Fruit fly (Drosophila melanogaster) whole organism, wandering third instar larva: ENCODE results near the gene Sulf1.

Source experiments
- Abd-B ChIP-seq: fragments of >200 bp; optimal IDR thresholded peaks from 2 replicates; lab custom pipeline; 2017; ENCODE audit warnings: missing biosample characterization, missing genetic modification characterization
- CG32264 ChIP-seq: fragments of 200-800 bp; sonication (Bioruptor generic); optimal IDR thresholded peaks from 2 replicates; lab custom pipeline; 2016; ENCODE audit warnings: missing biosample characterization, missing genetic modification characterization
- CG9705 ChIP-seq: fragments of 200-800 bp; sonication (Bioruptor generic); optimal IDR thresholded peaks from 2 replicates; lab custom pipeline; 2018; ENCODE audit warnings: missing biosample characterization, mild to moderate bottlenecking, missing genetic modification characterization
- Dfd ChIP-seq: fragments of >200 bp; optimal IDR thresholded peaks from 2 replicates; lab custom pipeline; 2017; ENCODE audit warnings: missing biosample characterization, missing genetic modification characterization
- Dif ChIP-seq: fragments of 200-275, 200-300 bp; sonication (Bioruptor generic); optimal IDR thresholded peaks from 2 replicates; lab custom pipeline; 2018; ENCODE audit warnings: missing biosample characterization, missing genetic modification characterization; ENCODE audit not compliant: partially characterized antibody
- GATAd ChIP-seq: sonication (Bioruptor generic); optimal IDR thresholded peaks from 2 replicates; lab custom pipeline; 2016; ENCODE audit warnings: missing biosample characterization, missing genetic modification characterization
- HLH106 ChIP-seq: fragments of 200-800 bp; optimal IDR thresholded peaks from 3 replicates; lab custom pipeline; 2019; ENCODE audit warnings: missing biosample characterization, mild to moderate bottlenecking, missing genetic modification characterization, moderate library complexity
- Hnf4 ChIP-seq: fragments of 200-800 bp; sonication (Bioruptor generic); optimal IDR thresholded peaks from 2 replicates; lab custom pipeline; 2016; ENCODE audit warnings: missing biosample characterization, mild to moderate bottlenecking, missing genetic modification characterization
- Hr78 ChIP-seq: fragments of >200 bp; optimal IDR thresholded peaks from 2 replicates; lab custom pipeline; 2017; ENCODE audit warnings: missing biosample characterization, missing genetic modification characterization
- Hr83 ChIP-seq: fragments of 200-300 bp; sonication (Bioruptor generic); optimal IDR thresholded peaks from 2 replicates; lab custom pipeline; 2016; ENCODE audit warnings: missing biosample characterization, mild to moderate bottlenecking, missing genetic modification characterization, moderate library complexity; ENCODE audit not compliant: poor library complexity, severe bottlenecking
- Jra ChIP-seq: sonication (Bioruptor generic); optimal IDR thresholded peaks from 2 replicates; lab custom pipeline; 2016; ENCODE audit warnings: missing biosample characterization, missing genetic modification characterization
- Mio ChIP-seq: sonication (Bioruptor generic); optimal IDR thresholded peaks from 2 replicates; lab custom pipeline; 2016; ENCODE audit warnings: missing biosample characterization, missing genetic modification characterization
- Myc ChIP-seq: fragments of >200 bp; optimal IDR thresholded peaks from 2 replicates; lab custom pipeline; 2017
- N ChIP-seq: fragments of >200 bp; optimal IDR thresholded peaks from 2 replicates; lab custom pipeline; 2018; ENCODE audit warnings: missing biosample characterization, missing external identifiers, missing genetic modification characterization
- OdsH ChIP-seq: fragments of 200-800 bp; sonication (Bioruptor generic); optimal IDR thresholded peaks from 2 replicates; lab custom pipeline; 2016; ENCODE audit warnings: missing biosample characterization, mild to moderate bottlenecking, missing genetic modification characterization
- Rel ChIP-seq, 2 experiments: fragments of 200-800 bp; sonication (Bioruptor generic) in 1 of 2; optimal IDR thresholded peaks; 2 replicates in 1 of 2; 3 replicates in 1 of 2; lab custom pipeline; 2016 to 2019; ENCODE audit warnings: mild to moderate bottlenecking in 2 of 2, missing biosample characterization in 2 of 2, missing genetic modification characterization in 2 of 2, moderate library complexity in 1 of 2
- Sp1 ChIP-seq: fragments of 200-800 bp; sonication (Bioruptor generic); optimal IDR thresholded peaks from 3 replicates; lab custom pipeline; 2019; ENCODE audit warnings: missing biosample characterization, mild to moderate bottlenecking, missing genetic modification characterization, moderate library complexity
- Vsx2 ChIP-seq: fragments of 200-300, 225-300 bp; sonication (Bioruptor generic); optimal IDR thresholded peaks from 2 replicates; lab custom pipeline; 2018; ENCODE audit warnings: missing biosample characterization, missing genetic modification characterization; ENCODE audit not compliant: partially characterized antibody
- br ChIP-seq: fragments of 200-800 bp; sonication (Bioruptor generic); optimal IDR thresholded peaks from 2 replicates; lab custom pipeline; 2016; ENCODE audit warnings: missing biosample characterization, missing genetic modification characterization
- brk ChIP-seq: fragments of 200-800 bp; sonication (Bioruptor generic); optimal IDR thresholded peaks from 2 replicates; lab custom pipeline; 2016; ENCODE audit warnings: missing biosample characterization, mild to moderate bottlenecking, missing genetic modification characterization
- dl ChIP-seq, 2 experiments: fragments of 175-275, 200-275 bp in 1 of 2; fragments of 200-275 bp in 1 of 2; sonication (Bioruptor generic); optimal IDR thresholded peaks; lab custom pipeline; 2018; ENCODE audit warnings: mild to moderate bottlenecking in 2 of 2, missing biosample characterization in 2 of 2, missing genetic modification characterization in 2 of 2, moderate library complexity in 2 of 2; ENCODE audit not compliant: partially characterized antibody in 2 of 2, insufficient read depth in 1 of 2
- dmrt93B ChIP-seq: fragments of 200-800 bp; sonication (Bioruptor generic); optimal IDR thresholded peaks from 2 replicates; lab custom pipeline; 2018; ENCODE audit warnings: missing biosample characterization, mild to moderate bottlenecking, missing genetic modification characterization
- dsf ChIP-seq: sonication (Bioruptor generic); optimal IDR thresholded peaks from 2 replicates; lab custom pipeline; 2016; ENCODE audit warnings: missing biosample characterization, missing genetic modification characterization, borderline replicate concordance
- ey ChIP-seq: fragments of 200-800 bp; sonication (Bioruptor generic); optimal IDR thresholded peaks from 2 replicates; lab custom pipeline; 2016; ENCODE audit warnings: missing biosample characterization, missing genetic modification characterization
- foxo ChIP-seq, 2 experiments: fragments of 200-800 bp; sonication (Bioruptor generic); optimal IDR thresholded peaks; 2 replicates in 1 of 2; 3 replicates in 1 of 2; lab custom pipeline; 2016 to 2017; ENCODE audit warnings: missing biosample characterization in 2 of 2, missing genetic modification characterization in 2 of 2
- fru ChIP-seq: fragments of 200-800 bp; sonication (Bioruptor generic); optimal IDR thresholded peaks from 3 replicates; lab custom pipeline; 2016; ENCODE audit warnings: missing biosample characterization, mild to moderate bottlenecking, missing genetic modification characterization
- h ChIP-seq: fragments of 200-800 bp; sonication (Bioruptor generic); optimal IDR thresholded peaks from 3 replicates; lab custom pipeline; 2016; ENCODE audit warnings: missing biosample characterization, mild to moderate bottlenecking, missing genetic modification characterization
- jim ChIP-seq: fragments of 175-275, 200-325 bp; sonication (Bioruptor generic); optimal IDR thresholded peaks from 2 replicates; lab custom pipeline; 2016; ENCODE audit warnings: missing biosample characterization, mild to moderate bottlenecking, missing genetic modification characterization
- lola ChIP-seq: fragments of >200 bp; optimal IDR thresholded peaks from 2 replicates; lab custom pipeline; 2017; ENCODE audit warnings: missing biosample characterization, missing genetic modification characterization
- pan ChIP-seq: fragments of >200 bp; optimal IDR thresholded peaks from 2 replicates; lab custom pipeline; 2017
- psq ChIP-seq: fragments of 200-800 bp; sonication (Bioruptor generic); optimal IDR thresholded peaks from 3 replicates; lab custom pipeline; 2017; ENCODE audit warnings: missing biosample characterization, mild to moderate bottlenecking, missing genetic modification characterization, moderate library complexity
- rgr ChIP-seq: fragments of 200-800 bp; sonication (Bioruptor generic); optimal IDR thresholded peaks from 3 replicates; lab custom pipeline; 2016; ENCODE audit warnings: missing biosample characterization, mild to moderate bottlenecking, missing genetic modification characterization
- sage ChIP-seq: fragments of 200-800 bp; sonication (Bioruptor generic); optimal IDR thresholded peaks from 2 replicates; lab custom pipeline; 2016; ENCODE audit warnings: missing biosample characterization, mild to moderate bottlenecking, missing genetic modification characterization
- sv ChIP-seq: fragments of 200-800 bp; sonication (Bioruptor generic); optimal IDR thresholded peaks from 3 replicates; lab custom pipeline; 2016; ENCODE audit warnings: missing biosample characterization, missing genetic modification characterization
- usp ChIP-seq: fragments of >200 bp; optimal IDR thresholded peaks from 2 replicates; lab custom pipeline; 2017; ENCODE audit warnings: missing biosample characterization, missing genetic modification characterization
- woc ChIP-seq: sonication (Bioruptor generic); optimal IDR thresholded peaks from 2 replicates; lab custom pipeline; 2016; ENCODE audit warnings: missing biosample characterization, mild to moderate bottlenecking, missing genetic modification characterization

The Sulf1 gene

dm6 chr3R:16337053-16337385 is 2.4 kb downstream of the Sulf1 start:
- no peak for TF ChIP-seq N (GFP tag; lab: Kevin White, UChicago)
- TF ChIP-seq Myc (lab: Kevin White, UChicago) = no peak
- TF ChIP-seq HLH106 (tag; lab: Kevin White, UChicago) = no peak
- peak; percentile 48 for TF ChIP-seq ey
- peak in 1 of 2 experiments; percentile 36 for TF ChIP-seq foxo (GFP tag; optimal IDR thresholded peaks at IDR 0.05; lab: Kevin White, UChicago)
- no peak for TF ChIP-seq jim (GFP tag; lab: Kevin White, UChicago)
- peak; percentile 46 for TF ChIP-seq rgr (GFP tag; lab: Kevin White, UChicago)
- TF ChIP-seq lola = no peak
- no peak for TF ChIP-seq CG9705
- no peak for TF ChIP-seq Dif (GFP tag; lab: Kevin White, UChicago)
- TF ChIP-seq CG32264 (GFP tag; lab: Kevin White, UChicago) = no peak
- TF ChIP-seq brk (GFP tag; lab: Kevin White, UChicago) = no peak
- TF ChIP-seq Jra (GFP tag; lab: Kevin White, UChicago) = no peak
- TF ChIP-seq Mio = no peak
- TF ChIP-seq br (GFP tag; lab: Kevin White, UChicago) = peak; percentile 6
- TF ChIP-seq sage (GFP tag; lab: Kevin White, UChicago) = no peak
- TF ChIP-seq Hnf4 = no peak
- peak; percentile 37 for TF ChIP-seq fru (GFP tag; lab: Kevin White, UChicago)
- TF ChIP-seq woc (GFP tag; lab: Kevin White, UChicago) = no peak
- TF ChIP-seq psq = no peak
- TF ChIP-seq dmrt93B (GFP tag; lab: Kevin White, UChicago) = no peak
- TF ChIP-seq h (GFP tag; lab: Kevin White, UChicago) = peak; percentile 47
- no peak for TF ChIP-seq dsf
- no peak for TF ChIP-seq Sp1 (GFP tag; lab: Kevin White, UChicago)
- no peak for TF ChIP-seq Hr78
- no peak for TF ChIP-seq Vsx2 (GFP tag; lab: Kevin White, UChicago)
- TF ChIP-seq Hr83 (GFP tag; lab: Kevin White, UChicago) = no peak
- TF ChIP-seq GATAd (GFP tag; lab: Kevin White, UChicago) = no peak
- no peak for TF ChIP-seq Rel (GFP tag; optimal IDR thresholded peaks at IDR 0.05; lab: Kevin White, UChicago)
- TF ChIP-seq Rel (tag; optimal IDR thresholded peaks at IDR 0.05; lab: Kevin White, UChicago) = no peak
- TF ChIP-seq dl (GFP tag; optimal IDR thresholded peaks at IDR 0.05; lab: Kevin White, UChicago; ENCODE audit: insufficient read depth in 1 of 2, partially characterized antibody in 2 of 2) = no peak
- TF ChIP-seq sv (GFP tag; lab: Kevin White, UChicago) = no peak
- no peak for TF ChIP-seq usp (GFP tag; lab: Kevin White, UChicago)
- no peak for TF ChIP-seq pan (lab: Kevin White, UChicago)
- no peak for TF ChIP-seq Dfd (GFP tag; lab: Kevin White, UChicago)
- TF ChIP-seq OdsH = peak; percentile 5
- TF ChIP-seq Abd-B (GFP tag; lab: Kevin White, UChicago) = no peak

dm6 chr3R:16336327-16337052 is 2.9 kb downstream of the Sulf1 start:
- TF ChIP-seq foxo (GFP tag; optimal IDR thresholded peaks at IDR 0.05; lab: Kevin White, UChicago) = peak in 1 of 2 experiments; percentile 40
- no peak for TF ChIP-seq Vsx2 (GFP tag; lab: Kevin White, UChicago)
- TF ChIP-seq HLH106 (tag; lab: Kevin White, UChicago) = peak; percentile 16
- no peak for TF ChIP-seq CG9705
- TF ChIP-seq woc (GFP tag; lab: Kevin White, UChicago) = peak; percentile 46
- TF ChIP-seq fru (GFP tag; lab: Kevin White, UChicago) = peak; percentile 47
- TF ChIP-seq sage (GFP tag; lab: Kevin White, UChicago) = peak; percentile 48
- no peak for TF ChIP-seq dl (GFP tag; optimal IDR thresholded peaks at IDR 0.05; lab: Kevin White, UChicago; ENCODE audit: insufficient read depth in 1 of 2, partially characterized antibody in 2 of 2)
- peak; percentile 8 for TF ChIP-seq Hnf4
- TF ChIP-seq Sp1 (GFP tag; lab: Kevin White, UChicago) = peak; percentile 9
- TF ChIP-seq ey = peak; percentile 39
- peak; percentile 25 for TF ChIP-seq h (GFP tag; lab: Kevin White, UChicago)
- no peak for TF ChIP-seq Myc (lab: Kevin White, UChicago)
- peak; percentile 30 for TF ChIP-seq br (GFP tag; lab: Kevin White, UChicago)
- TF ChIP-seq lola = no peak
